Fruit fly (Drosophila melanogaster): ENCODE results near the gene Jon65Aiii.

Jon65Aiii gene

dm6 chr3L:6034511-6034910, 16.0 kb upstream of the Jon65Aiii start, which contains the start of gene CG10477:
Gene CG10477, minus strand, starts transcription at chr3L:6034611.
- TF ChIP-seq rn (GFP tag; IDR thresholded peaks at IDR 0.05) = no peak
- no peak for TF ChIP-seq CG4496 (GFP tag; IDR thresholded peaks at IDR 0.05)
- TF ChIP-seq CG34367 (tag; optimal IDR thresholded peaks at IDR 0.05) = no peak
- TF ChIP-seq CG32121 (GFP tag; IDR thresholded peaks at IDR 0.05) = no peak
- no peak for TF ChIP-seq Ets98B (GFP tag; IDR thresholded peaks at IDR 0.05)
- no peak for TF ChIP-seq CG12605 (GFP tag; IDR thresholded peaks at IDR 0.05)
- no peak for TF ChIP-seq Pif1A (GFP tag; optimal IDR thresholded peaks at IDR 0.05)
- TF ChIP-seq CG8301 (tag; optimal IDR thresholded peaks at IDR 0.05) = no peak
- no peak for TF ChIP-seq CG10348 (GFP tag; IDR thresholded peaks at IDR 0.05)
- TF ChIP-seq EcR (GFP tag; optimal IDR thresholded peaks at IDR 0.05) = no peak
- TF ChIP-seq fd96Ca (GFP tag; IDR thresholded peaks at IDR 0.05) = no peak
- TF ChIP-seq D1 (tag; optimal IDR thresholded peaks at IDR 0.05) = no peak
- TF ChIP-seq CG15710 (tag; optimal IDR thresholded peaks at IDR 0.05) = no peak
- TF ChIP-seq CG8159 (tag; optimal IDR thresholded peaks at IDR 0.05) = no peak
- TF ChIP-seq CG13204 (GFP tag; optimal IDR thresholded peaks at IDR 0.05) = no peak
- TF ChIP-seq Pif1B (GFP tag; optimal IDR thresholded peaks at IDR 0.05) = no peak

dm6 chr3L:6034916-6035315, 15.6 kb upstream of the Jon65Aiii start, which contains the start of gene yip7:
Gene yip7, plus strand, starts transcription at chr3L:6035216.
- TF ChIP-seq CG4496 (GFP tag; IDR thresholded peaks at IDR 0.05) = no peak
- no peak for TF ChIP-seq Pif1A (GFP tag; optimal IDR thresholded peaks at IDR 0.05)
- no peak for TF ChIP-seq EcR (GFP tag; optimal IDR thresholded peaks at IDR 0.05)
- no peak for TF ChIP-seq CG10348 (GFP tag; IDR thresholded peaks at IDR 0.05)
- no peak for TF ChIP-seq CG32121 (GFP tag; IDR thresholded peaks at IDR 0.05)
- TF ChIP-seq CG8159 (tag; optimal IDR thresholded peaks at IDR 0.05) = no peak
- no peak for TF ChIP-seq gl (tag; optimal IDR thresholded peaks at IDR 0.05)
- TF ChIP-seq D1 (tag; optimal IDR thresholded peaks at IDR 0.05) = no peak
- TF ChIP-seq CG17806 (tag; optimal IDR thresholded peaks at IDR 0.05) = no peak
- TF ChIP-seq Snoo (tag; optimal IDR thresholded peaks at IDR 0.05) = no peak

- no peak for TF ChIP-seq gl (tag; optimal IDR thresholded peaks at IDR 0.05)
- TF ChIP-seq CG4496 (GFP tag; IDR thresholded peaks at IDR 0.05) = no peak
- no peak for TF ChIP-seq CG8301 (tag; optimal IDR thresholded peaks at IDR 0.05)
- no peak for TF ChIP-seq D1 (tag; optimal IDR thresholded peaks at IDR 0.05)
- TF ChIP-seq CG17806 (tag; optimal IDR thresholded peaks at IDR 0.05) = no peak
- no peak for TF ChIP-seq CG9948 (tag; optimal IDR thresholded peaks at IDR 0.05)
- TF ChIP-seq CG10348 (GFP tag; IDR thresholded peaks at IDR 0.05) = no peak
- no peak for TF ChIP-seq CG34367 (tag; optimal IDR thresholded peaks at IDR 0.05)
- TF ChIP-seq fd96Ca (GFP tag; IDR thresholded peaks at IDR 0.05) = no peak
- TF ChIP-seq CG8159 (tag; optimal IDR thresholded peaks at IDR 0.05) = no peak
- no peak for TF ChIP-seq Pif1B (GFP tag; optimal IDR thresholded peaks at IDR 0.05)
- TF ChIP-seq Ets98B (GFP tag; IDR thresholded peaks at IDR 0.05) = no peak
- no peak for TF ChIP-seq CG13204 (GFP tag; optimal IDR thresholded peaks at IDR 0.05)
- no peak for TF ChIP-seq CG15710 (tag; optimal IDR thresholded peaks at IDR 0.05)
- TF ChIP-seq EcR (GFP tag; optimal IDR thresholded peaks at IDR 0.05) = no peak
- TF ChIP-seq CG14655 (GFP tag; optimal IDR thresholded peaks at IDR 0.05) = no peak
- no peak for TF ChIP-seq Pif1A (GFP tag; optimal IDR thresholded peaks at IDR 0.05)
- no peak for TF ChIP-seq CG32121 (GFP tag; IDR thresholded peaks at IDR 0.05)
- TF ChIP-seq CG12605 (GFP tag; IDR thresholded peaks at IDR 0.05) = no peak
Measured at dm6 chr3L:6036141-6036540, 14.4 kb upstream of the Jon65Aiii start.

- TF ChIP-seq rn (GFP tag; IDR thresholded peaks at IDR 0.05) = no peak
- TF ChIP-seq CG34367 (tag; optimal IDR thresholded peaks at IDR 0.05) = no peak
- TF ChIP-seq Pif1A (GFP tag; optimal IDR thresholded peaks at IDR 0.05) = no peak
- no peak for TF ChIP-seq gl (tag; optimal IDR thresholded peaks at IDR 0.05)
- no peak for TF ChIP-seq CG8301 (tag; optimal IDR thresholded peaks at IDR 0.05)
- no peak for TF ChIP-seq CG9948 (tag; optimal IDR thresholded peaks at IDR 0.05)
- TF ChIP-seq CG13204 (GFP tag; optimal IDR thresholded peaks at IDR 0.05) = no peak
- no peak for TF ChIP-seq Ets98B (GFP tag; IDR thresholded peaks at IDR 0.05)
- no peak for TF ChIP-seq CG4496 (GFP tag; IDR thresholded peaks at IDR 0.05)
- no peak for TF ChIP-seq CG15710 (tag; optimal IDR thresholded peaks at IDR 0.05)
- no peak for TF ChIP-seq CG8159 (tag; optimal IDR thresholded peaks at IDR 0.05)
Measured at dm6 chr3L:6036811-6037210, 13.7 kb upstream of the Jon65Aiii start, which contains the start of gene CG6462. Gene CG6462, plus strand, starts transcription at chr3L:6037111.

- TF ChIP-seq gl (tag; optimal IDR thresholded peaks at IDR 0.05) = no peak
- TF ChIP-seq CG9948 (tag; optimal IDR thresholded peaks at IDR 0.05) = no peak
- no peak for TF ChIP-seq Pif1B (GFP tag; optimal IDR thresholded peaks at IDR 0.05)
- TF ChIP-seq CG10348 (GFP tag; IDR thresholded peaks at IDR 0.05) = no peak
- no peak for TF ChIP-seq EcR (GFP tag; optimal IDR thresholded peaks at IDR 0.05)
- no peak for TF ChIP-seq CG14655 (GFP tag; optimal IDR thresholded peaks at IDR 0.05)
- TF ChIP-seq Ets98B (GFP tag; IDR thresholded peaks at IDR 0.05) = no peak
- TF ChIP-seq CG32121 (GFP tag; IDR thresholded peaks at IDR 0.05) = no peak
- TF ChIP-seq CG12605 (GFP tag; IDR thresholded peaks at IDR 0.05) = no peak
- no peak for TF ChIP-seq CG34367 (tag; optimal IDR thresholded peaks at IDR 0.05)
- TF ChIP-seq CG8159 (tag; optimal IDR thresholded peaks at IDR 0.05) = no peak
- no peak for TF ChIP-seq CG8301 (tag; optimal IDR thresholded peaks at IDR 0.05)
- TF ChIP-seq CG15710 (tag; optimal IDR thresholded peaks at IDR 0.05) = no peak
- no peak for TF ChIP-seq D1 (tag; optimal IDR thresholded peaks at IDR 0.05)
Measured at dm6 chr3L:6038720-6039205, 11.8 kb upstream of the Jon65Aiii start, which contains the start of gene Jon65Aiv. Gene Jon65Aiv, plus strand, starts transcription at chr3L:6039155.

dm6 chr3L:6052021-6052420, 1.5 kb downstream of the Jon65Aiii start, which contains the start of gene Jon65Aii:
Gene Jon65Aii, plus strand, starts transcription at chr3L:6052321.
- no peak for TF ChIP-seq gl (tag; optimal IDR thresholded peaks at IDR 0.05)
- no peak for TF ChIP-seq CG14655 (GFP tag; optimal IDR thresholded peaks at IDR 0.05)
- no peak for TF ChIP-seq CG8301 (tag; optimal IDR thresholded peaks at IDR 0.05)
- no peak for TF ChIP-seq CG15710 (tag; optimal IDR thresholded peaks at IDR 0.05)
- TF ChIP-seq CG8159 (tag; optimal IDR thresholded peaks at IDR 0.05) = no peak
- no peak for TF ChIP-seq CG10348 (GFP tag; IDR thresholded peaks at IDR 0.05)
- no peak for TF ChIP-seq CG12605 (GFP tag; IDR thresholded peaks at IDR 0.05)
- no peak for TF ChIP-seq CG4496 (GFP tag; IDR thresholded peaks at IDR 0.05)
- TF ChIP-seq EcR (GFP tag; optimal IDR thresholded peaks at IDR 0.05) = no peak
- TF ChIP-seq D1 (tag; optimal IDR thresholded peaks at IDR 0.05) = no peak
- TF ChIP-seq fd96Ca (GFP tag; IDR thresholded peaks at IDR 0.05) = no peak
- TF ChIP-seq Ets98B (GFP tag; IDR thresholded peaks at IDR 0.05) = no peak
- no peak for TF ChIP-seq CG34367 (tag; optimal IDR thresholded peaks at IDR 0.05)
- TF ChIP-seq CG17806 (tag; optimal IDR thresholded peaks at IDR 0.05) = no peak
- TF ChIP-seq Pif1A (GFP tag; optimal IDR thresholded peaks at IDR 0.05) = no peak
- TF ChIP-seq rn (GFP tag; IDR thresholded peaks at IDR 0.05) = no peak
- TF ChIP-seq Snoo (tag; optimal IDR thresholded peaks at IDR 0.05) = no peak
- no peak for TF ChIP-seq CG13204 (GFP tag; optimal IDR thresholded peaks at IDR 0.05)
- no peak for TF ChIP-seq CG9948 (tag; optimal IDR thresholded peaks at IDR 0.05)
- no peak for TF ChIP-seq Pif1B (GFP tag; optimal IDR thresholded peaks at IDR 0.05)

Measured in whole organism, pupa.